Worm (Caenorhabditis elegans): ENCODE data around the gene sna-2.

- TF ChIP-seq him-1 (tag; optimal IDR thresholded peaks at IDR 0.05) (no peak), dao-5 (tag; optimal IDR thresholded peaks at IDR 0.05) (no peak), W03F9.2 (tag; optimal IDR thresholded peaks at IDR 0.05) (no peak)
Measured at ce11 chrIV:9727217-9727616, 50.2 kb downstream of the sna-2 start.
